Worm (Caenorhabditis elegans) whole organism, late embryonic: ENCODE results near the gene mltn-8.

ENCODE experiments used
- C08G9.2 ChIP-seq: sonication (generic microtip); optimal IDR thresholded peaks from 2 replicates; lab custom pipeline; 2016; ENCODE audit warnings: mild to moderate bottlenecking, missing genetic modification characterization, moderate library complexity, missing compliant biosample characterization
- F13H6.1 ChIP-seq: sonication (generic microtip); optimal IDR thresholded peaks from 2 replicates; lab custom pipeline; 2016; ENCODE audit warnings: missing genetic modification characterization, missing compliant biosample characterization
- K09A11.1 ChIP-seq: sonication (generic microtip); optimal IDR thresholded peaks from 2 replicates; lab custom pipeline; 2017; ENCODE audit warnings: antibody characterized with exemption, mild to moderate bottlenecking, missing genetic modification characterization, missing compliant biosample characterization; ENCODE audit not compliant: insufficient read depth
- T23F11.4 ChIP-seq: fragments of 200-800 bp; sonication (Bioruptor generic); optimal IDR thresholded peaks from 2 replicates; lab custom pipeline; 2018; ENCODE audit warnings: mild to moderate bottlenecking, missing genetic modification characterization, missing compliant biosample characterization
- Y22D7AL.16 ChIP-seq: sonication (generic microtip); optimal IDR thresholded peaks from 2 replicates; lab custom pipeline; 2016; ENCODE audit warnings: missing genetic modification characterization, missing compliant biosample characterization
- ceh-18 ChIP-seq: sonication (generic microtip); optimal IDR thresholded peaks from 2 replicates; lab custom pipeline; 2016; ENCODE audit warnings: missing genetic modification characterization, missing compliant biosample characterization
- ceh-19 ChIP-seq: fragments of 200-800 bp; sonication (Bioruptor generic); optimal IDR thresholded peaks from 2 replicates; lab custom pipeline; 2018; ENCODE audit warnings: mild to moderate bottlenecking, missing genetic modification characterization, missing compliant biosample characterization
- ceh-22 ChIP-seq: sonication (generic microtip); optimal IDR thresholded peaks from 2 replicates; lab custom pipeline; 2017; ENCODE audit warnings: missing biosample characterization, missing genetic modification characterization
- ceh-30 ChIP-seq: fragments of 150-350 bp; optimal IDR thresholded peaks from 2 replicates; lab custom pipeline; 2014; ENCODE audit warnings: missing biosample characterization, missing genetic modification characterization
- ceh-31 ChIP-seq: sonication (generic microtip); optimal IDR thresholded peaks from 2 replicates; lab custom pipeline; 2016; ENCODE audit warnings: missing genetic modification characterization, missing compliant biosample characterization
- ceh-34 ChIP-seq: sonication (generic microtip); optimal IDR thresholded peaks from 2 replicates; lab custom pipeline; 2016; ENCODE audit warnings: mild to moderate bottlenecking, missing genetic modification characterization, missing compliant biosample characterization
- ceh-45 ChIP-seq: fragments of 200-800 bp; sonication (Bioruptor generic); IDR thresholded peaks from 2 replicates; pipeline ENCODE4 v1.3.6; 2022; ENCODE audit warnings: missing genetic modification reagents, missing genetic modification characterization, missing compliant biosample characterization
- ceh-48 ChIP-seq: sonication (generic microtip); optimal IDR thresholded peaks from 2 replicates; lab custom pipeline; 2016; ENCODE audit warnings: missing genetic modification characterization, inconsistent platforms, missing compliant biosample characterization
- ceh-6 ChIP-seq: fragments of 200-800 bp; sonication (Bioruptor generic); optimal IDR thresholded peaks from 2 replicates; lab custom pipeline; 2018; ENCODE audit warnings: mild to moderate bottlenecking, missing genetic modification characterization, missing compliant biosample characterization
- ceh-9 ChIP-seq: sonication (generic microtip); optimal IDR thresholded peaks from 2 replicates; lab custom pipeline; 2016; ENCODE audit warnings: mild to moderate bottlenecking, missing genetic modification characterization, inconsistent platforms, missing compliant biosample characterization
- che-1 ChIP-seq: sonication (generic microtip); optimal IDR thresholded peaks from 2 replicates; lab custom pipeline; 2016; ENCODE audit warnings: mild to moderate bottlenecking, missing genetic modification characterization, missing compliant biosample characterization
- dmd-4 ChIP-seq: sonication (generic microtip); optimal IDR thresholded peaks from 2 replicates; lab custom pipeline; 2016; ENCODE audit warnings: borderline replicate concordance, missing genetic modification characterization, missing compliant biosample characterization
- dve-1 ChIP-seq: sonication (generic microtip); optimal IDR thresholded peaks from 2 replicates; lab custom pipeline; 2017; ENCODE audit warnings: antibody characterized with exemption, mild to moderate bottlenecking, missing genetic modification characterization, missing compliant biosample characterization
- elt-2 ChIP-seq: sonication (generic microtip); optimal IDR thresholded peaks from 2 replicates; lab custom pipeline; 2016; ENCODE audit warnings: missing genetic modification reagents, missing genetic modification characterization, missing compliant biosample characterization
- fax-1 ChIP-seq: sonication (generic microtip); optimal IDR thresholded peaks from 2 replicates; lab custom pipeline; 2016; ENCODE audit warnings: missing genotype, missing genetic modification characterization, missing compliant biosample characterization
- fkh-6 ChIP-seq: sonication (generic microtip); optimal IDR thresholded peaks from 2 replicates; lab custom pipeline; 2016; ENCODE audit warnings: missing genetic modification characterization, missing compliant biosample characterization
- hlh-13 ChIP-seq: fragments of 200-800 bp; sonication (Bioruptor generic); optimal IDR thresholded peaks from 2 replicates; lab custom pipeline; 2018; ENCODE audit warnings: mild to moderate bottlenecking, missing genetic modification characterization, missing compliant biosample characterization
- hlh-8 ChIP-seq: sonication (generic microtip); optimal IDR thresholded peaks from 2 replicates; lab custom pipeline; 2016; ENCODE audit warnings: missing genotype, missing genetic modification characterization, missing compliant biosample characterization
- madf-2 ChIP-seq: sonication (generic microtip); optimal IDR thresholded peaks from 2 replicates; lab custom pipeline; 2017; ENCODE audit warnings: missing genetic modification characterization, missing compliant biosample characterization
- nhr-11 ChIP-seq: fragments of 150-350 bp; optimal IDR thresholded peaks from 2 replicates; lab custom pipeline; 2014; ENCODE audit warnings: missing biosample characterization, missing genetic modification characterization
- nhr-232 ChIP-seq: sonication (generic microtip); optimal IDR thresholded peaks from 2 replicates; lab custom pipeline; 2016; ENCODE audit warnings: missing genetic modification characterization, missing compliant biosample characterization
- odd-2 ChIP-seq: sonication (generic microtip); optimal IDR thresholded peaks from 2 replicates; lab custom pipeline; 2017; ENCODE audit warnings: antibody characterized with exemption, mild to moderate bottlenecking, missing genetic modification characterization, missing compliant biosample characterization
- pha-2 ChIP-seq: sonication (generic microtip); optimal IDR thresholded peaks from 2 replicates; lab custom pipeline; 2017; ENCODE audit warnings: mild to moderate bottlenecking, missing genetic modification characterization, missing compliant biosample characterization
- pha-4 ChIP-seq: fragments of 150-350 bp; optimal IDR thresholded peaks from 2 replicates; lab custom pipeline; 2018; ENCODE audit warnings: missing biosample characterization, missing genetic modification reagents, missing genetic modification characterization
- pros-1 ChIP-seq: fragments of 150-350 bp; optimal IDR thresholded peaks from 2 replicates; lab custom pipeline; 2014; ENCODE audit warnings: missing biosample characterization, missing genetic modification reagents, missing genetic modification characterization
- rnt-1 ChIP-seq: sonication (generic microtip); optimal IDR thresholded peaks from 2 replicates; lab custom pipeline; 2016; ENCODE audit warnings: missing genetic modification characterization, missing compliant biosample characterization
- sdc-2 ChIP-seq: sonication (generic microtip); optimal IDR thresholded peaks from 2 replicates; lab custom pipeline; 2016; ENCODE audit warnings: missing genotype, missing genetic modification characterization, missing compliant biosample characterization
- syd-9 ChIP-seq: sonication (generic microtip); optimal IDR thresholded peaks from 2 replicates; lab custom pipeline; 2016; ENCODE audit warnings: mild to moderate bottlenecking, missing genetic modification characterization, moderate library complexity, missing compliant biosample characterization
- tbx-2 ChIP-seq: sonication (generic microtip); optimal IDR thresholded peaks from 2 replicates; lab custom pipeline; 2016; ENCODE audit warnings: missing genetic modification characterization, missing compliant biosample characterization
- ttx-3 ChIP-seq: sonication (generic microtip); optimal IDR thresholded peaks from 2 replicates; lab custom pipeline; 2016; ENCODE audit warnings: missing genetic modification reagents, missing genetic modification characterization, missing compliant biosample characterization
- unc-3 ChIP-seq, 2 experiments: fragments of 200-800 bp in 1 of 2; sonication (Bioruptor generic) in 1 of 2; sonication (generic microtip) in 1 of 2; conservative IDR thresholded peaks in 1 of 2; optimal IDR thresholded peaks in 1 of 2; 2 replicates each; pipeline versions ENCODE4 v1.3.6 to Lab custom; 2016 to 2022; ENCODE audit warnings: missing compliant biosample characterization in 2 of 2, missing genetic modification characterization in 2 of 2, missing genetic modification reagents in 1 of 2
- ztf-16 ChIP-seq: sonication (generic microtip); optimal IDR thresholded peaks from 2 replicates; lab custom pipeline; 2017; ENCODE audit warnings: missing genetic modification characterization, missing compliant biosample characterization

The mltn-8 gene

ce11 chrV:381227-381950 is 1.3 kb upstream of the mltn-8 start, which contains the start of gene ZK6.8:
ZK6.8 (plus strand) TSS chrV:381908.
- TF ChIP-seq ceh-30 (tag; lab: Kevin White, UChicago) (no peak), ceh-45 (GFP tag; lab: Robert Waterston, UW) (no peak), fkh-6 (tag; lab: Kevin White, UChicago) (no peak), ceh-18 (tag; lab: Kevin White, UChicago) (no peak), F13H6.1 (no peak), ttx-3 (tag; lab: Kevin White, UChicago) (no peak), ceh-34 (tag; lab: Kevin White, UChicago) (no peak), nhr-11 (tag; lab: Kevin White, UChicago) (no peak), nhr-232 (tag; lab: Kevin White, UChicago) (no peak), ceh-6 (GFP tag; lab: Kevin White, UChicago) (no peak), unc-3 (GFP tag; conservative IDR thresholded peaks at IDR 0.05; lab: Robert Waterston, UW) (no peak), unc-3 (tag; optimal IDR thresholded peaks at IDR 0.05; lab: Kevin White, UChicago) (no peak), Y22D7AL.16 (tag; lab: Kevin White, UChicago) (no peak), ceh-22 (tag; lab: Kevin White, UChicago) (no peak), syd-9 (tag; lab: Kevin White, UChicago) (no peak), ceh-19 (GFP tag; lab: Kevin White, UChicago) (no peak), che-1 (tag; lab: Kevin White, UChicago) (no peak)
- TF ChIP-seq, all 69 proteins: peak for 0

ce11 chrV:378231-378630 is 1.9 kb downstream of the mltn-8 start:
- TF ChIP-seq T23F11.4: no peak
- TF ChIP-seq ceh-31: no peak
- TF ChIP-seq C08G9.2: no peak
- TF ChIP-seq nhr-232 (tag; lab: Kevin White, UChicago): no peak
- TF ChIP-seq ceh-19 (GFP tag; lab: Kevin White, UChicago): no peak
- TF ChIP-seq K09A11.1 (tag; lab: Kevin White, UChicago): no peak
- no peak for TF ChIP-seq pha-4 (tag; lab: Kevin White, UChicago)
- TF ChIP-seq F13H6.1: no peak
- no peak for TF ChIP-seq ceh-9 (tag; lab: Kevin White, UChicago)
- TF ChIP-seq pha-2 (tag; lab: Kevin White, UChicago): no peak
- no peak for TF ChIP-seq ceh-48
- TF ChIP-seq hlh-13: no peak
- TF ChIP-seq dve-1: no peak
- TF ChIP-seq sdc-2: no peak
- TF ChIP-seq tbx-2: no peak
- TF ChIP-seq ceh-30 (tag; lab: Kevin White, UChicago): no peak
- TF ChIP-seq dmd-4 (tag; lab: Kevin White, UChicago): no peak
- no peak for TF ChIP-seq rnt-1 (tag; lab: Kevin White, UChicago)

ce11 chrV:376790-377189 is 3.3 kb downstream of the mltn-8 start:
- no peak for TF ChIP-seq pros-1 (tag; lab: Kevin White, UChicago)
- TF ChIP-seq elt-2: peak; percentile 33
- TF ChIP-seq, all 69 proteins: peak for 1

ce11 chrV:373192-373591 is 6.9 kb downstream of the mltn-8 start:
- no peak for TF ChIP-seq elt-2
- TF ChIP-seq hlh-8 (tag; lab: Kevin White, UChicago): no peak
- no peak for TF ChIP-seq Y22D7AL.16 (tag; lab: Kevin White, UChicago)
- TF ChIP-seq rnt-1 (tag; lab: Kevin White, UChicago): no peak
- no peak for TF ChIP-seq ztf-16 (tag; lab: Kevin White, UChicago)
- TF ChIP-seq K09A11.1 (tag; lab: Kevin White, UChicago): no peak
- no peak for TF ChIP-seq madf-2 (tag; lab: Kevin White, UChicago)
- no peak for TF ChIP-seq fax-1
- TF ChIP-seq pros-1 (tag; lab: Kevin White, UChicago): no peak
- TF ChIP-seq odd-2 (tag; lab: Kevin White, UChicago): no peak
